Worm (Caenorhabditis elegans) whole organism, L4/young adult: ENCODE data around the gene C53B7.2.

Source experiments
- W03F9.2 ChIP-seq: fragments of 150-350 bp; optimal IDR thresholded peaks from 2 replicates; lab custom pipeline; 2014; ENCODE audit warnings: missing biosample characterization, missing genetic modification characterization
- him-1 ChIP-seq: sonication (generic microtip); optimal IDR thresholded peaks from 2 replicates; lab custom pipeline; 2016; ENCODE audit warnings: missing genotype, missing genetic modification reagents, missing genetic modification characterization, missing compliant biosample characterization

ce11 chrX:6819135-6819534 is 26.9 kb upstream of the C53B7.2 start:
- TF ChIP-seq him-1 (no peak), W03F9.2 (tag; lab: Kevin White, UChicago) (no peak)
